Fruit fly (Drosophila melanogaster) whole organism: ENCODE measurements around the gene CG31141.

Source experiments
- CG8478 ChIP-seq: fragments of >200 bp; optimal IDR thresholded peaks from 2 replicates; lab custom pipeline; 2018; ENCODE audit warnings: inconsistent platforms
- Dll ChIP-seq: fragments of >200 bp; optimal IDR thresholded peaks from 2 replicates; lab custom pipeline; 2017
- psq ChIP-seq: fragments of >200 bp; optimal IDR thresholded peaks from 2 replicates; lab custom pipeline; 2017
- usp ChIP-seq: fragments of >200 bp; optimal IDR thresholded peaks from 2 replicates; lab custom pipeline; 2017; ENCODE audit warnings: missing biosample characterization, missing genetic modification characterization, mixed read lengths

DNA sequence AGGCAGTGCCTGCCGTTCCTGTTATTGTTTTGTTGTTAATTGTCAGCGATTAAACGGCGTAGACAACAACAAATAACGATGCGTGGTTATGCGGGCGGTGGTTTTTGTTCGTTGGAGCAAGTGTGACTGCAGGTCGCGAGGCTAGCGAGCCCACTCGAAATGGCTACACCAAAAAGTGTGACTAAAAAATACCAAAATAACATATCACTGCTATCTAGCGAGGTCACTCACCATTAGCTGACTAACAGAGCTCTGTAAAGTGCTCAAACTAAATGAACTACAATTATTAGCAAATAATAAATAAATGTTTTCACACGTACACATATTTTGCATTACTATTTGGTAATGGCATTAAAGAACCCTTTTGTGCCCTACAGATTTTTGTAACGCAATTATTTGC is 33.2 kb upstream of the CG31141 start, which contains the start of gene Pli:
- TF ChIP-seq Dll (lab: Kevin White, UChicago) (no peak), usp (GFP tag; lab: Kevin White, UChicago) (no peak), psq (lab: Kevin White, UChicago) (no peak), CG8478 (lab: Kevin White, UChicago) (no peak)
